Worm (Caenorhabditis elegans): ENCODE data around the gene K11H3.8.
A peak's percentile ranks its signal among the peaks of the same experiment; 100 is the strongest.

Gene K11H3.8

DNA sequence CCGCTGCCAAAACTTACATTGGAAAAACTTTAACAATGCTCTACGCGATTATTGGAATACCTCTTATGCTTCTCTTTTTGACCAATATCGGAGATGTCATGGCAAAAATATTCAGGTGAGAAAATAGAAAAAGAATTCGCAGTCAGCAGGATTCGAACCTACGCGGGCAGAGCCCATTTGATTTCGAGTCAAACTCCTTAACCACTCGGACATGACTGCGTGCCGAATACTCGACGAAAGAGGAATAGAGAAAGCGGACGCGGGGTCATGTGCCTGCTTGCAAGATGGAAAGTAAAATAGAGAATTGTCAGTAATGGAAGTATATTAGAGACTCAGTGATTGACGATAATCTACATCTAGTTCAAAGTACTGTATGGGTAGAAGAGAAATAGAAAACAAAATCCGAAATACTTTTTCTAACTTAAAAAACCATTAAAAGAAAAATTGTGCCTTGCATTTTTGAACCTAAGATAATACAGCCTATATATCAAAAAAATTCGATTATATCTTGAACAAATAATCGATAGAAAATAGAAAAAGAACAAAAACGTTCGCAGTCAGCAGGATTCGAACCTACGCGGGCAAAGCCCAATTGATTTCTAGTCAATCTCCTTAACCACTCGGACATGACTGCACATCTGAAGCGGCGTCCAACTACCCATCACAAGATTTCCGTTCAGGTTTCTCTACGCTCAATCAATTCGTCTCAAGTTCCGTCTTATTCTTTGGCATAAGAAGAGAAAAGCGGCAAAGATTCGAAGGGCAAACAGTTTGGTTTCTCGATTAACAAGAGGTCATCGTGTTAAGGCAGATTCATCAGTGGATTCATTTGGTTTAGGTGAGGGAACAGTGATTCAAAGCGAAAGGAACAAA is 26.7 kb downstream of the K11H3.8 start (continued):
- peak; percentile 54 for TF ChIP-seq lin-14 (GFP tag; optimal IDR thresholded peaks at IDR 0.05)
- TF ChIP-seq nhr-11 (tag; optimal IDR thresholded peaks at IDR 0.05) = peak; percentile 8
- TF ChIP-seq swsn-7 (tag; optimal IDR thresholded peaks at IDR 0.05) = peak; percentile 61
- no peak for TF ChIP-seq egl-27 (tag; optimal IDR thresholded peaks at IDR 0.05)
- TF ChIP-seq F16B12.6 (tag; optimal IDR thresholded peaks at IDR 0.05) = no peak
- TF ChIP-seq jun-1 (tag; optimal IDR thresholded peaks at IDR 0.05) = no peak
- TF ChIP-seq ceh-63 (GFP tag; optimal IDR thresholded peaks at IDR 0.05) = no peak
- TF ChIP-seq unc-86 (tag; optimal IDR thresholded peaks at IDR 0.05) = peak; percentile 37
- TF ChIP-seq nhr-237 (tag; optimal IDR thresholded peaks at IDR 0.05) = no peak
- peak; percentile 12 for TF ChIP-seq blmp-1 (tag; optimal IDR thresholded peaks at IDR 0.05)
- TF ChIP-seq rnt-1 (tag; optimal IDR thresholded peaks at IDR 0.05) = peak; percentile 79
- TF ChIP-seq sup-37 (GFP tag; optimal IDR thresholded peaks at IDR 0.05) = no peak

DNA sequence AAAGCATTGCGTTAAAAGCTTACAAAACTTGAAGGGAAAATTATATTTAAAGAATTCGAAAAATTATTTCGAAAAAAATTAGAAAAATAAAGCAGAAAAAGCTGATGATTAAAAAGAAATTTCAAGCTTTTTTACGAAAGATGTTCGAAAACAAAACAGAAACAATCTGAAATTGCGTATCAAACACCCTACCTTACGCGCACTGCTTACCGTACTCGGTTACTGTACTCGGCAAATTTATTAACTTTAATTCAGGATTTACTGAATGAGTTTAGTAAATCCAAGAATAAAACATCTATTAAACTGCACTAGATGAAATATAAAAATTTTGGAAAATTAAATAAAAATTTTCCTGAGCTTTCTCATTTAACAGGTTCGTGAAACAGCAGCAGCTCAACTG is 27.5 kb downstream of the K11H3.8 start:
- TF ChIP-seq ceh-63 (GFP tag; optimal IDR thresholded peaks at IDR 0.05) = no peak
- peak in 1 of 2 experiments; percentile 85 for TF ChIP-seq lsy-2 (tag; optimal IDR thresholded peaks at IDR 0.05)
- no peak for TF ChIP-seq mab-9 (GFP tag; IDR thresholded peaks at IDR 0.05)

- no peak for TF ChIP-seq C34B4.2 (tag; optimal IDR thresholded peaks at IDR 0.05)
- TF ChIP-seq elt-3 (tag; optimal IDR thresholded peaks at IDR 0.05) = no peak
- no peak for TF ChIP-seq sptf-1 (tag; optimal IDR thresholded peaks at IDR 0.05)
- no peak for TF ChIP-seq ceh-90 (tag; optimal IDR thresholded peaks at IDR 0.05)
- TF ChIP-seq xbp-1 (tag; optimal IDR thresholded peaks at IDR 0.05) = no peak
- TF ChIP-seq fkh-10 (GFP tag; optimal IDR thresholded peaks at IDR 0.05) = peak; percentile 80
- TF ChIP-seq jun-1 (tag; optimal IDR thresholded peaks at IDR 0.05) = no peak
- no peak for TF ChIP-seq nhr-47 (tag; optimal IDR thresholded peaks at IDR 0.05)
- peak; percentile 33 for TF ChIP-seq lin-14 (GFP tag; optimal IDR thresholded peaks at IDR 0.05)
- TF ChIP-seq nhr-71 (tag; optimal IDR thresholded peaks at IDR 0.05) = no peak
- no peak for TF ChIP-seq nhr-237 (tag; optimal IDR thresholded peaks at IDR 0.05)
- TF ChIP-seq sox-4 (tag; optimal IDR thresholded peaks at IDR 0.05) = no peak
- no peak for TF ChIP-seq tlp-1 (tag; optimal IDR thresholded peaks at IDR 0.05)
- TF ChIP-seq nhr-77 (tag; optimal IDR thresholded peaks at IDR 0.05) = no peak
- peak; percentile 19 for TF ChIP-seq blmp-1 (tag; optimal IDR thresholded peaks at IDR 0.05)
- no peak for TF ChIP-seq irx-1 (tag; optimal IDR thresholded peaks at IDR 0.05)
- TF ChIP-seq C04F5.9 (tag; optimal IDR thresholded peaks at IDR 0.05) = no peak
- no peak for TF ChIP-seq hlh-4 (tag; optimal IDR thresholded peaks at IDR 0.05)
- no peak for TF ChIP-seq ceh-63 (GFP tag; optimal IDR thresholded peaks at IDR 0.05)
- no peak for TF ChIP-seq Y116A8C.19 (tag; optimal IDR thresholded peaks at IDR 0.05; ENCODE audit: borderline replicate concordance)
- TF ChIP-seq rnt-1 (tag; optimal IDR thresholded peaks at IDR 0.05) = no peak
- no peak for TF ChIP-seq ztf-11 (tag; optimal IDR thresholded peaks at IDR 0.05)
- peak; percentile 16 for TF ChIP-seq ces-1 (GFP tag; optimal IDR thresholded peaks at IDR 0.05)
- TF ChIP-seq fos-1 (tag; optimal IDR thresholded peaks at IDR 0.05) = no peak
- no peak for TF ChIP-seq ceh-8 (GFP tag; optimal IDR thresholded peaks at IDR 0.05)
- no peak for TF ChIP-seq swsn-7 (tag; optimal IDR thresholded peaks at IDR 0.05)
- no peak for TF ChIP-seq nhr-76 (tag; optimal IDR thresholded peaks at IDR 0.05)
- peak; percentile 48 for TF ChIP-seq nhr-85 (tag)
- TF ChIP-seq hpl-2 (GFP tag; optimal IDR thresholded peaks at IDR 0.05) = no peak
Observed at ce11 chrIII:9867352-9867751, 32.4 kb downstream of the K11H3.8 start.
